Fruit fly (Drosophila melanogaster) Kc167 (cell line): Measurements from ENCODE around the gene CG45067.

ENCODE experiments used
- Myc ChIP-seq: fragments of >200 bp; optimal IDR thresholded peaks from 2 replicates; lab custom pipeline; 2017; ENCODE audit warnings: missing external identifiers
- Sin3A ChIP-seq: fragments of >200 bp; optimal IDR thresholded peaks from 2 replicates; lab custom pipeline; 2018; ENCODE audit warnings: missing external identifiers
- h ChIP-seq: fragments of >200 bp; optimal IDR thresholded peaks from 3 replicates; lab custom pipeline; 2018; ENCODE audit warnings: missing external identifiers
- insv ChIP-seq: fragments of >200 bp; optimal IDR thresholded peaks from 3 replicates; lab custom pipeline; 2018; ENCODE audit warnings: missing external identifiers
- psq ChIP-seq: fragments of >200 bp; optimal IDR thresholded peaks from 2 replicates; lab custom pipeline; 2017; ENCODE audit warnings: missing external identifiers
- ttk ChIP-seq: sonication (Bioruptor generic); optimal IDR thresholded peaks from 2 replicates; lab custom pipeline; 2017; ENCODE audit warnings: missing external identifiers

Gene CG45067

DNA sequence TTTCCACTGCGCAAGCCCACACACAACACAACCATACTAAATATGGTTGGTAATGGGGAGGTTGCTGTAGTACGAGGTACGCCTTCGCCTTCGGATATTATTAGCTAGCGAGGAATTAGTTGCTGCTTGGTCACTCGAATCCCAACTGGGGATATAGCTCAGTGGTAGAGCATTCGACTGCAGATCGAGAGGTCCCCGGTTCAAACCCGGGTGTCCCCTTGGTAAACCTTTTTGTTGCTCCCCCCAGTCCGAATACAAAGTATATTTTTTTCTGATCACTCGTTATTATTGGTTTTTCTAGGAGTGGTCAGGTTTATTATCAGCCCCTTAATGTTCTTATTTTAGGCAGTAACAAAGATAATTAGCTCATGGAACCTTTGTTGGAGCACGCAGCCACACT, 18.7 kb downstream of the CG45067 start:
- TF ChIP-seq insv (lab: Kevin White, UChicago) (no peak), psq (lab: Kevin White, UChicago) (no peak), ttk (lab: Kevin White, UChicago) (no peak), Myc (lab: Kevin White, UChicago) (no peak), h (lab: Kevin White, UChicago) (no peak), Sin3A (no peak)

DNA sequence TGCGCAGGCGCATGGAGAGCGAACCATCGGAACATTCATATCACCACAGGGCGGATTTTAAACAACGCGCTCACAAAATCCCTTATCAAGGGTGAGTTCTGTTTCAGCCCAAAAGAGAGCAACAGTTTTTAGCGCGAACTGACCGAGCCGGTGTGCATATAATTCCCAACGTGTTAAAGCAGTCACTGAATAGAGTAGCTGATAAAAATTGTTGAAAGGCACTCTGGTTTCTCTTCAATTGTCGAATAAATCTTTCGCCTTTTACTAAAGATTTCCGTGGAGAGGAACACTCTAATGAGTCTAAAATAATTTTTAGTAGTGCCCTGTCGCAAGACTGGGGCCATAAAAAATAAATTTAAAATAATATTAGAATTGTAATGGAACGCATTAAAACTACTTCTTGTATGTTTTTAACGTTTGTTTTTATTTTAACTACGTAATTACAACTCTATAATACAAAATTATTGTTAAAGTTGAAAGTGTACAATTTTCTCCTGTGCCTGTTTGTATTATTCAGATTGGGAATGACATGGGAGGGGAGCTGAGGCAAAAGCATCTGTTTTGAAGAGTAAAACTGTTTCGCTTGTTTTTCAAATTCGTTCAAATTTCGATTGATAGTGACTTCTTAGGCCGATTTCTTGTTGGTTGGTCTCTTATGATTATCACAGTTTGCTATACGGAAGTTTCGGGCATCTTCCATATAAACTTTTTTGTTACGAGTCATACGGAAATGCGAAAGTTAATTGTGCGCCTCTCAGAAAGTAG, 23.5 kb downstream of the CG45067 start:
- TF ChIP-seq Sin3A = no peak
- no peak for TF ChIP-seq ttk (lab: Kevin White, UChicago)
- TF ChIP-seq Myc (lab: Kevin White, UChicago) = no peak
- TF ChIP-seq insv (lab: Kevin White, UChicago) = no peak
- no peak for TF ChIP-seq psq (lab: Kevin White, UChicago)
- no peak for TF ChIP-seq h (lab: Kevin White, UChicago)

DNA sequence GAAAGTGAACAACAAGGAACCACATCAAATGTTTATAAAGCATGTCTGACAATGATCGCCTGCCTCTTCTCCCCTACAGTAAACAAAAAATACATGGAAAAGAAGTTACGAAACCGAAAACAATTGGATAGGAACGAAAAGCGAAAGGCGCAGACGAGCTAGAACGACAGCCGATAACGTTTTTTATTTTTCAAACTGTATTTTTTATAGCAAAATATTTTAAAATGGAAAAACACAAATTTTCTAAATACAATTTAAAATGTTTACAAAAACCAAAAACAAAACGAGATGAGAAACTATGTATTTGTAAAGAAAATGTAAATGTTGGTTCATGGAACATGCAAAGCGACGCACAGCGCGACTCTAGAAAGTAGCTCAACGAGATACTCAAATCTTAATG, 25.3 kb downstream of the CG45067 start:
- TF ChIP-seq insv (lab: Kevin White, UChicago) (no peak), h (lab: Kevin White, UChicago) (no peak), Myc (lab: Kevin White, UChicago) (no peak), ttk (lab: Kevin White, UChicago) (no peak), Sin3A (no peak), psq (lab: Kevin White, UChicago) (no peak)

DNA sequence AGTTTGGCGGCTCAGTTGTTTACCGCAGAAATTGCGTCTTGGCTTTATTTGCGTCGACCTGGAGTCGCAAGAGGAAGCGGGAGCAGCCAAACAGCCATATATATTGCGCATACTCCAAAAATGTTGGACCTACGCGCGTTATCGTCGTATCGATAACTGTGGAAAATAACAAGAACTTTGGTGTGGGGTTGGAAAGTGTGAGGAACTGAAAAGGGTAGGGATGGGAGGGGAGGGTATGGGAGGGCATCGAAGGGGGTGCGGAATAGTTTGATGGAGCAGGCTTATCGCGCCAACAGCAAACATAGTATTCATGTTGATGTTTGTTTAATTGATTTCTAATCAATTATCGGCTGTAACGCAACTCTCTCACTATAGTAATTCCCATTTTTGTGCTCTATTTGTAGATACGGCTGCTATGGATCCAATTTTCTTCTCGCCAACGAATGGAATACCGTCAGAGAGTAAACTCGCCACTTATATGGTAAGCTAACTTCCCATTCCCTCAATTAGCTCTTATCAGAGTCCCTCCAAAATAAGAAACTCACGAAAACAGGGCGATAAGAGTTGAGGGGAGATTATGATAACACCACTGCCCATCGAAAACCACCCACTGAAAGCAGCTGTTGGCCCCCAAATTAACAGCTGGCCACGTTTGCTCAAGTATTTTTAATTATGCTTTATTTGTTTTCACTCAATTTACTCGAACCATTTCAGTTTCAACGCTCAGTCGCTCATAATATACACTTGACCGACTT, 30.8 kb downstream of the CG45067 start:
- TF ChIP-seq h (lab: Kevin White, UChicago) (no peak), psq (lab: Kevin White, UChicago) (no peak), insv (lab: Kevin White, UChicago) (no peak), Myc (lab: Kevin White, UChicago) (no peak), ttk (lab: Kevin White, UChicago) (no peak), Sin3A (no peak)

- TF ChIP-seq Myc (lab: Kevin White, UChicago) (no peak), Sin3A (no peak), h (lab: Kevin White, UChicago) (no peak), insv (lab: Kevin White, UChicago) (no peak), psq (lab: Kevin White, UChicago) (no peak), ttk (lab: Kevin White, UChicago) (no peak)
These were observed 32.2 kb downstream of the CG45067 start for dm6 chr3L:3081966-3082516.

DNA sequence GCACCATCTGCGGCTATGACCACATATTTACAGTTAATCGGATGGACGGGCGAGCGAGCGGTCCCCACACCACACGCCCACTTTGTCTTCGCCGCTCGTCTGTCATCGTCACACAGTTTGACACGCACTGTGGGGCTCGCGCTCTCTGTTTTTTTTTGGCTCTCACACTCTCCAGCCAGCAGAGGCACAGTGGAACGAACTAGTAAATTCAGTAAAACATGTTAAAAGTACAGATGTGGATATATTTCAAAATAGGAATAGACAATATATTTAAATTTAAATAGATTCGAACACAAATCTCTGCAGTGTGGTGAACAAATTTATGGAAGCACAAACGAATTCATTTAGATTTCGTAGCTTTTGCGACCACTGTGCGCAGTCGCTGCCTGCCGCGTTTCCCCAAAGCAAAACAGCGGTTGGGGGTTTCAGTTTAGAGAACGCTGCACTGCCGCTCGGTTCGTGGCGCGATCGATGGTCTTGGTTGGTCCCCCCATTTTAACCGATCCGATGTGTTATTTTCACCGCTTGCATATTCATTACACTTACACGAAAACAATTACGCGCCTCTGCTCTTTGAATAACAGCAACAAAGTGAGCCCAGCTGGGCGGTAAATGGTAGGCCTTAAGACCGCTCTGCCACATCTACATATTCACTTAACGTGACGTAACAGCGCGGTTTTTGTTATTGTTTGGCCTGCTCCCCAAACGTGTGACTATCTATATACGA, 33.0 kb downstream of the CG45067 start:
- TF ChIP-seq ttk (lab: Kevin White, UChicago) (no peak), h (lab: Kevin White, UChicago) (no peak), Myc (lab: Kevin White, UChicago) (no peak), Sin3A (no peak), insv (lab: Kevin White, UChicago) (no peak)

DNA sequence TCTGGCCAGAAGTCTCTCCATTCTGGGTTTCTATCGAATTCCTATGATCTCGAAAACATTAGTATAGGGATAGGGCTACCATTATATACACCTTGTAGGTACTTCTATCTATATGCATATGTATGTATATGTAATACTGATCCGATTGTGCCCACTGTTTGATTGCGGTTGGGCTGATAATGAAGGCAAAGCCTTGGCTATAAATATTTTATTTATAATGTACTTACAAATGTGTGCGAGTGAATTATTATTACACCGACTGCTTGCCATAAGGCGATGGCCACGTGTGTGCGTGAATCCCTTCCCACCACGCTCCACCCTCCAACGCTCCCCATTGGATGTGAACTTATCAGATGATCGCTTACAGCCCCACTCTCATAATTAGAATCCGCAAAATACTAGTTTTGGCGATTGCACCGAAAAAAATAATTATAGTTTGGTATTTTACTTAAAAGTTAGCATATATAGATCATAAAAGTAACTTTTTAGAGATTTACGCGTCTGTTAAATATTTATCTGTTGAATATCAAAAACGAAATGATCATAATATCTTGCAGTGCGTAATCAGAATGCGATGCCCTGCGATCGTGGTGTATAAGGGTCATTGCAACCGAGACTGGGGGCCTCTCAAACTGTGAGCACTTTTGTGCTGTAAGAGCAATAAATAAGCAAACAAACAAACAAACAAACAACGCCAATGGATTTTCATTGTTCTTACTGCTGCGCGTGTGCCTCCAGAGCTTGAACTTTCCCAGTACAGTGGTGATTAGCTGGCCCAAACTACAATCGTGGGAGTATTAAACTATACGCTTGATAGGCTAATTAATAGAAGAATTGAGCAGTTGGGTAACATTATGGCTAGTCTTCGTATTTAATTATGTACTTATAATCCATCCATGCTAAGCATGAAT, 33.9 kb downstream of the CG45067 start:
- TF ChIP-seq psq (lab: Kevin White, UChicago) (no peak), Sin3A (no peak), Myc (lab: Kevin White, UChicago) (no peak), insv (lab: Kevin White, UChicago) (no peak), h (lab: Kevin White, UChicago) (no peak), ttk (lab: Kevin White, UChicago) (no peak)

- TF ChIP-seq Myc (lab: Kevin White, UChicago) = no peak
These were observed 35.1 kb downstream of the CG45067 start for dm6 chr3L:3079156-3079495.

dm6 chr3L:3078398-3079155, 35.7 kb downstream of the CG45067 start:
- TF ChIP-seq ttk (lab: Kevin White, UChicago) (no peak), insv (lab: Kevin White, UChicago) (no peak)

dm6 chr3L:3077568-3078107, 36.6 kb downstream of the CG45067 start:
- TF ChIP-seq psq (lab: Kevin White, UChicago) (no peak), Myc (lab: Kevin White, UChicago) (no peak), insv (lab: Kevin White, UChicago) (no peak), Sin3A (no peak), ttk (lab: Kevin White, UChicago) (no peak)
